Fruit fly (Drosophila melanogaster): ENCODE results near the gene Prx6a.

Prx6a gene

dm6 chr2L:2855773-2856615 is 22.0 kb downstream of the Prx6a start, which contains the start of the genes CG3104 and RpS21 (continued):
- TF ChIP-seq hth (optimal IDR thresholded peaks at IDR 0.05) = no peak
- peak; percentile 68 for TF ChIP-seq CG7928 (GFP tag; optimal IDR thresholded peaks at IDR 0.05)
- TF ChIP-seq kah (GFP tag; optimal IDR thresholded peaks at IDR 0.05) = peak; percentile 58
- peak; percentile 72; the same call in 1 of the 2 replicates for TF ChIP-seq bowl (GFP tag; IDR thresholded peaks at IDR 0.05)
- 0 out of 2 replicates have a peak, but pooled peaks have one; percentile 2 for TF ChIP-seq sna (GFP tag; IDR thresholded peaks at IDR 0.05; ENCODE audit: partially characterized antibody)
- peak; percentile 65 for TF ChIP-seq trh (GFP tag; optimal IDR thresholded peaks at IDR 0.05)
- no peak for TF ChIP-seq aop (GFP tag; IDR thresholded peaks at IDR 0.05)
- TF ChIP-seq CG6765 (GFP tag; optimal IDR thresholded peaks at IDR 0.05) = peak; percentile 92
- TF ChIP-seq CG11723 (GFP tag; optimal IDR thresholded peaks at IDR 0.05) = peak; percentile 88
- TF ChIP-seq CG7963 (GFP tag; IDR thresholded peaks at IDR 0.05; ENCODE audit: partially characterized antibody) = no peak
- peak; percentile 73 for TF ChIP-seq CG2120 (GFP tag; optimal IDR thresholded peaks at IDR 0.05)
- peak; percentile 34 to 69 for TF ChIP-seq bsh (GFP tag; optimal IDR thresholded peaks at IDR 0.05)
- TF ChIP-seq fu2 (GFP tag; optimal IDR thresholded peaks at IDR 0.05) = peak; percentile 82
- TF ChIP-seq stc (GFP tag; IDR thresholded peaks at IDR 0.05) = peak; percentile 51
- TF ChIP-seq psq (GFP tag; optimal IDR thresholded peaks at IDR 0.05) = peak; percentile 64
- peak; percentile 69 for TF ChIP-seq CG4707 (GFP tag; optimal IDR thresholded peaks at IDR 0.05)
- peak; percentile 86 for TF ChIP-seq CG15011 (GFP tag; optimal IDR thresholded peaks at IDR 0.05)
- peak; percentile 79 for TF ChIP-seq CG11504 (tag; optimal IDR thresholded peaks at IDR 0.05)
- TF ChIP-seq h (optimal IDR thresholded peaks at IDR 0.05) = no peak
- TF ChIP-seq CG13296 (GFP tag; optimal IDR thresholded peaks at IDR 0.05) = peak; percentile 84
- TF ChIP-seq Hr78 (GFP tag; optimal IDR thresholded peaks at IDR 0.05) = no peak
- TF ChIP-seq caup (GFP tag; optimal IDR thresholded peaks at IDR 0.05; ENCODE audit: severe bottlenecking) = peak; percentile 94
- peak; percentile 79; the same call in 1 of the 3 replicates for TF ChIP-seq CG3726 (GFP tag; IDR thresholded peaks at IDR 0.05)
- TF ChIP-seq CG32767 (GFP tag; IDR thresholded peaks at IDR 0.05) = peak; percentile 63; the same call in 1 of the 2 replicates
- TF ChIP-seq tup (GFP tag; optimal IDR thresholded peaks at IDR 0.05) = peak; percentile 63
- peak; percentile 75 for TF ChIP-seq CG1603 (tag; optimal IDR thresholded peaks at IDR 0.05)
- peak; percentile 83 for TF ChIP-seq CG2712 (tag; optimal IDR thresholded peaks at IDR 0.05)
- peak; percentile 81 for TF ChIP-seq Side (GFP tag; optimal IDR thresholded peaks at IDR 0.05)
- peak; percentile 80 for TF ChIP-seq odd (GFP tag; optimal IDR thresholded peaks at IDR 0.05)
- peak; percentile 81 for TF ChIP-seq CG3407 (GFP tag; optimal IDR thresholded peaks at IDR 0.05)
- peak; percentile 69 for TF ChIP-seq Ada2b (GFP tag; IDR thresholded peaks at IDR 0.05)
- TF ChIP-seq CG11696 (GFP tag; IDR thresholded peaks at IDR 0.05) = peak; percentile 66
- TF ChIP-seq Dek (tag; optimal IDR thresholded peaks at IDR 0.05) = peak; percentile 71
- peak; percentile 88 for TF ChIP-seq emc (GFP tag; optimal IDR thresholded peaks at IDR 0.05)
- no peak for TF ChIP-seq dan (GFP tag; IDR thresholded peaks at IDR 0.05)
- TF ChIP-seq unc-4 (GFP tag; IDR thresholded peaks at IDR 0.05; ENCODE audit: partially characterized antibody) = no peak
- peak; percentile 73 for TF ChIP-seq CG11398 (GFP tag; optimal IDR thresholded peaks at IDR 0.05)
- peak; percentile 81 for TF ChIP-seq shn (GFP tag; optimal IDR thresholded peaks at IDR 0.05)
- TF ChIP-seq CG14014 (GFP tag; IDR thresholded peaks at IDR 0.05) = peak; percentile 86
- peak; percentile 93 for TF ChIP-seq CG13775 (GFP tag; optimal IDR thresholded peaks at IDR 0.05)
- TF ChIP-seq Kr (GFP tag; optimal IDR thresholded peaks at IDR 0.05) = peak; percentile 39
- TF ChIP-seq usp (GFP tag; optimal IDR thresholded peaks at IDR 0.05) = no peak
- TF ChIP-seq ATbp (GFP tag; optimal IDR thresholded peaks at IDR 0.05) = peak; percentile 83
- peak; percentile 77 for TF ChIP-seq CG3838 (GFP tag; optimal IDR thresholded peaks at IDR 0.05)
- no peak for TF ChIP-seq GATAe (GFP tag; conservative IDR thresholded peaks at IDR 0.05)
- peak; percentile 80 for TF ChIP-seq maf-S (GFP tag; optimal IDR thresholded peaks at IDR 0.05)
- TF ChIP-seq CG8089 (GFP tag; optimal IDR thresholded peaks at IDR 0.05) = peak; percentile 83
- peak; percentile 92 for TF ChIP-seq CG5953 (GFP tag; IDR thresholded peaks at IDR 0.05)
- peak; percentile 84 for TF ChIP-seq bab2 (GFP tag; optimal IDR thresholded peaks at IDR 0.05)
